Worm (Caenorhabditis elegans): Measurements from ENCODE around the gene cah-3.

ce11 chrX:16466157-16466556 is 21.1 kb upstream of the cah-3 start:
- no peak for TF ChIP-seq tbx-11 (GFP tag; IDR thresholded peaks at IDR 0.05)
- TF ChIP-seq ama-1 (optimal IDR thresholded peaks at IDR 0.05): no peak
